Fruit fly (Drosophila melanogaster) whole organism, embryonic: ENCODE data around the gene CG1172.

Experiments used
- ATbp ChIP-seq: fragments of 200-800 bp; sonication (Bioruptor generic); optimal IDR thresholded peaks from 2 replicates; lab custom pipeline; 2017; ENCODE audit warnings: missing biosample characterization, mild to moderate bottlenecking, missing genetic modification characterization, missing genetic modification reagents
- Antp ChIP-seq: fragments of 200-800 bp; sonication (Bioruptor generic); optimal IDR thresholded peaks from 3 replicates; lab custom pipeline; 2016; ENCODE audit warnings: missing biosample characterization, missing genetic modification characterization
- Asciz ChIP-seq: fragments of 200-800 bp; sonication (Bioruptor generic); optimal IDR thresholded peaks from 2 replicates; lab custom pipeline; 2017; ENCODE audit warnings: missing biosample characterization, mild to moderate bottlenecking, missing genetic modification characterization, missing genetic modification reagents
- Bgb ChIP-seq: fragments of 200-800 bp; sonication (Bioruptor generic); IDR thresholded peaks from 2 replicates; pipeline ENCODE4 v1.3.6; 2022; ENCODE audit warnings: missing biosample characterization, missing genetic modification characterization; ENCODE audit not compliant: partially characterized antibody
- Blimp-1 ChIP-seq: fragments of 200-800 bp; sonication (Bioruptor generic); optimal IDR thresholded peaks from 3 replicates; lab custom pipeline; 2018; ENCODE audit warnings: missing biosample characterization, missing genetic modification characterization, mild to moderate bottlenecking, moderate library complexity, missing genetic modification reagents
- CG10209 ChIP-seq: fragments of 200-800 bp; sonication (Bioruptor generic); optimal IDR thresholded peaks from 3 replicates; lab custom pipeline; 2017; ENCODE audit warnings: missing biosample characterization, mild to moderate bottlenecking, missing genetic modification characterization, missing genetic modification reagents
- CG10431 ChIP-seq: fragments of 200-800 bp; sonication (Bioruptor generic); optimal IDR thresholded peaks from 3 replicates; lab custom pipeline; 2018; ENCODE audit warnings: missing biosample characterization, mild to moderate bottlenecking, missing genetic modification characterization
- CG11456 ChIP-seq: fragments of 200-800 bp; sonication (Bioruptor generic); IDR thresholded peaks from 3 replicates; pipeline ENCODE4 v1.3.6; 2022; ENCODE audit warnings: missing biosample characterization, missing genetic modification characterization
- CG12071 ChIP-seq: fragments of 200-800 bp; sonication (Bioruptor generic); optimal IDR thresholded peaks from 3 replicates; lab custom pipeline; 2018; ENCODE audit warnings: missing biosample characterization, mild to moderate bottlenecking, missing genetic modification characterization
- CG12942 ChIP-seq: fragments of 200-800 bp; sonication (Bioruptor generic); optimal IDR thresholded peaks from 3 replicates; lab custom pipeline; 2016; ENCODE audit warnings: missing biosample characterization, missing genetic modification characterization
- CG14014 ChIP-seq: fragments of 200-800 bp; sonication (Bioruptor generic); IDR thresholded peaks from 2 replicates; pipeline ENCODE4 v1.3.6; 2022; ENCODE audit warnings: missing biosample characterization, missing genetic modification characterization
- CG15269 ChIP-seq: fragments of 200-800 bp; sonication (Bioruptor generic); optimal IDR thresholded peaks from 2 replicates; lab custom pipeline; 2018; ENCODE audit warnings: missing biosample characterization, mild to moderate bottlenecking, missing genetic modification characterization, moderate library complexity
- CG31388 ChIP-seq: fragments of 200-800 bp; sonication (Bioruptor generic); optimal IDR thresholded peaks from 2 replicates; lab custom pipeline; 2016; ENCODE audit warnings: missing biosample characterization, missing genetic modification characterization
- CG32532 ChIP-seq: fragments of 200-800 bp; sonication (Bioruptor generic); IDR thresholded peaks from 2 replicates; pipeline ENCODE4 v1.3.6; 2022; ENCODE audit warnings: missing biosample characterization, missing genetic modification characterization
- CG34376 ChIP-seq: fragments of 200-800 bp; sonication (Bioruptor generic); optimal IDR thresholded peaks from 2 replicates; lab custom pipeline; 2018; ENCODE audit warnings: missing biosample characterization, mild to moderate bottlenecking, missing genetic modification characterization
- CG3726 ChIP-seq: fragments of 200-800 bp; sonication (Bioruptor generic); IDR thresholded peaks from 3 replicates; pipeline ENCODE4, ENCODE4 v1.3.6; 2022; ENCODE audit warnings: missing biosample characterization, missing genetic modification characterization
- CG4328 ChIP-seq: fragments of 200-800 bp; sonication (Bioruptor generic); optimal IDR thresholded peaks from 3 replicates; lab custom pipeline; 2017; ENCODE audit warnings: missing biosample characterization, missing genetic modification reagents, missing genetic modification characterization
- CG6689 ChIP-seq: fragments of 200-800 bp; sonication (Bioruptor generic); IDR thresholded peaks from 2 replicates; pipeline ENCODE4 v1.3.6; 2022; ENCODE audit warnings: missing biosample characterization, missing genetic modification characterization
- CG7556 ChIP-seq: fragments of 200-800 bp; sonication (Bioruptor generic); optimal IDR thresholded peaks from 2 replicates; lab custom pipeline; 2017; ENCODE audit warnings: missing biosample characterization, mild to moderate bottlenecking, missing genetic modification characterization
- CG7963 ChIP-seq: fragments of 200-800 bp; sonication (Bioruptor generic); IDR thresholded peaks from 3 replicates; pipeline ENCODE4 v1.3.6; 2022; ENCODE audit warnings: missing biosample characterization, missing genetic modification characterization; ENCODE audit not compliant: partially characterized antibody
- CG9609 ChIP-seq: fragments of 200-800 bp; sonication (Bioruptor generic); optimal IDR thresholded peaks from 3 replicates; lab custom pipeline; 2016; ENCODE audit warnings: missing biosample characterization, missing genetic modification characterization
- Dp ChIP-seq: fragments of 200-800 bp; sonication (Bioruptor generic); optimal IDR thresholded peaks from 2 replicates; lab custom pipeline; 2018; ENCODE audit warnings: missing biosample characterization, mild to moderate bottlenecking, missing genetic modification characterization, moderate library complexity
- Eip74EF ChIP-seq, 2 experiments: fragments of 200-800 bp in 1 of 2; fragments of >200 bp in 1 of 2; sonication (Bioruptor generic) in 1 of 2; optimal IDR thresholded peaks; 2 replicates each; lab custom pipeline; 2017 to 2019; ENCODE audit warnings: missing biosample characterization in 2 of 2, missing genetic modification characterization in 2 of 2, mild to moderate bottlenecking in 1 of 2, moderate library complexity in 1 of 2
- GATAe ChIP-seq: fragments of 200-800 bp; sonication (Bioruptor generic); conservative IDR thresholded peaks from 2 replicates; pipeline ENCODE4 v1.3.6; 2022; ENCODE audit warnings: missing biosample characterization, missing genetic modification characterization
- H15 ChIP-seq: fragments of 200-800 bp; sonication (Bioruptor generic); IDR thresholded peaks from 3 replicates; pipeline ENCODE4 v1.3.6; 2022; ENCODE audit warnings: missing biosample characterization, missing genetic modification characterization
- Hmx ChIP-seq: fragments of 200-800 bp; sonication (Bioruptor generic); optimal IDR thresholded peaks from 2 replicates; lab custom pipeline; 2016; ENCODE audit warnings: missing biosample characterization, missing genetic modification characterization
- Hr39 ChIP-seq: fragments of >200 bp; optimal IDR thresholded peaks from 2 replicates; lab custom pipeline; 2017
- Hr78 ChIP-seq, 2 experiments: fragments of 200-800 bp in 1 of 2; fragments of >200 bp in 1 of 2; sonication (Bioruptor generic) in 1 of 2; optimal IDR thresholded peaks; 2 replicates each; lab custom pipeline; 2017 to 2019; ENCODE audit warnings: missing biosample characterization in 2 of 2, missing genetic modification characterization in 2 of 2, mild to moderate bottlenecking in 1 of 2, moderate library complexity in 1 of 2
- Kr ChIP-seq: fragments of 200-800 bp; sonication (Bioruptor generic); optimal IDR thresholded peaks from 2 replicates; lab custom pipeline; 2017; ENCODE audit warnings: missing biosample characterization, mild to moderate bottlenecking, missing genetic modification characterization
- MBD-R2 ChIP-seq: fragments of 200-800 bp; sonication (Bioruptor generic); IDR thresholded peaks from 2 replicates; pipeline ENCODE4 v1.3.6; 2022; ENCODE audit warnings: missing biosample characterization, missing genetic modification characterization
- MTF-1 ChIP-seq: fragments of 200-800 bp; sonication (Bioruptor generic); optimal IDR thresholded peaks from 2 replicates; lab custom pipeline; 2018; ENCODE audit warnings: missing biosample characterization, mild to moderate bottlenecking, missing genetic modification characterization, borderline replicate concordance
- Myb ChIP-seq: fragments of 200-800 bp; sonication (Bioruptor generic); optimal IDR thresholded peaks from 2 replicates; lab custom pipeline; 2016; ENCODE audit warnings: missing biosample characterization, missing genetic modification characterization
- Oaz ChIP-seq: fragments of 200-800 bp; sonication (Bioruptor generic); IDR thresholded peaks from 2 replicates; pipeline ENCODE4 v1.3.6; 2022; ENCODE audit warnings: missing biosample characterization, missing genetic modification characterization
- Ravus ChIP-seq: fragments of 200-800 bp; sonication (Bioruptor generic); IDR thresholded peaks from 2 replicates; pipeline ENCODE4 v1.3.6; 2022; ENCODE audit warnings: missing biosample characterization, missing genetic modification characterization
- Ssrp ChIP-seq: fragments of 200-800 bp; sonication (Bioruptor generic); optimal IDR thresholded peaks from 2 replicates; lab custom pipeline; 2018; ENCODE audit warnings: missing biosample characterization, mild to moderate bottlenecking, missing genetic modification characterization, moderate library complexity
- YL-1 ChIP-seq: fragments of 200-800 bp; sonication (Bioruptor generic); optimal IDR thresholded peaks from 3 replicates; lab custom pipeline; 2017; ENCODE audit warnings: missing biosample characterization, mild to moderate bottlenecking, missing genetic modification characterization
- ara ChIP-seq: fragments of 200-800 bp; sonication (Bioruptor generic); IDR thresholded peaks from 2 replicates; pipeline ENCODE4 v1.3.6; 2022; ENCODE audit warnings: missing biosample characterization, missing genetic modification characterization
- az2 ChIP-seq: fragments of 200-800 bp; sonication (Bioruptor generic); optimal IDR thresholded peaks from 3 replicates; lab custom pipeline; 2016; ENCODE audit warnings: missing biosample characterization, missing genetic modification characterization
- cg ChIP-seq: fragments of 200-800 bp; sonication (Bioruptor generic); optimal IDR thresholded peaks from 3 replicates; lab custom pipeline; 2019; ENCODE audit warnings: missing biosample characterization, mild to moderate bottlenecking, missing genetic modification characterization, moderate library complexity
- cwo ChIP-seq: fragments of 200-800 bp; sonication (Bioruptor generic); optimal IDR thresholded peaks from 3 replicates; lab custom pipeline; 2017; ENCODE audit warnings: missing biosample characterization, missing genetic modification characterization, mild to moderate bottlenecking, moderate library complexity, missing genetic modification reagents
- dan ChIP-seq: fragments of 200-800 bp; sonication (Bioruptor generic); IDR thresholded peaks from 2 replicates; pipeline ENCODE4 v1.3.6; 2022; ENCODE audit warnings: missing biosample characterization, missing genetic modification characterization
- dpn ChIP-seq, 2 experiments: fragments of 200-800 bp; sonication (Bioruptor generic); optimal IDR thresholded peaks; 3 replicates each; lab custom pipeline; 2016; ENCODE audit warnings: missing biosample characterization in 2 of 2, missing genetic modification characterization in 2 of 2
- knrl ChIP-seq: fragments of 200-800 bp; sonication (Bioruptor generic); IDR thresholded peaks from 3 replicates; pipeline ENCODE4 v1.3.6; 2022; ENCODE audit warnings: missing biosample characterization, missing genetic modification characterization; ENCODE audit not compliant: partially characterized antibody
- lbe ChIP-seq: fragments of 200-800 bp; sonication (Bioruptor generic); optimal IDR thresholded peaks from 2 replicates; lab custom pipeline; 2016; ENCODE audit warnings: missing biosample characterization, mild to moderate bottlenecking, missing genetic modification characterization
- mld ChIP-seq: fragments of 200-800 bp; sonication (Bioruptor generic); IDR thresholded peaks from 3 replicates; pipeline ENCODE4 v1.3.6; 2022; ENCODE audit warnings: missing biosample characterization, missing genetic modification characterization; ENCODE audit not compliant: partially characterized antibody
- pho ChIP-seq: fragments of 200-800 bp; sonication (Bioruptor generic); optimal IDR thresholded peaks from 2 replicates; lab custom pipeline; 2016; ENCODE audit warnings: missing biosample characterization, missing genetic modification characterization
- repo ChIP-seq: fragments of 200-800 bp; sonication (Bioruptor generic); optimal IDR thresholded peaks from 2 replicates; lab custom pipeline; 2016; ENCODE audit warnings: missing biosample characterization, missing genetic modification characterization
- sens ChIP-seq: fragments of 200-800 bp; sonication (Bioruptor generic); peaks from one replicate; lab custom pipeline; 2016; ENCODE audit warnings: missing biosample characterization, missing genetic modification characterization
- tap ChIP-seq: fragments of 200-800 bp; optimal IDR thresholded peaks from 3 replicates; lab custom pipeline; 2019; ENCODE audit warnings: missing biosample characterization, mild to moderate bottlenecking, missing genetic modification characterization, moderate library complexity

The CG1172 gene

DNA sequence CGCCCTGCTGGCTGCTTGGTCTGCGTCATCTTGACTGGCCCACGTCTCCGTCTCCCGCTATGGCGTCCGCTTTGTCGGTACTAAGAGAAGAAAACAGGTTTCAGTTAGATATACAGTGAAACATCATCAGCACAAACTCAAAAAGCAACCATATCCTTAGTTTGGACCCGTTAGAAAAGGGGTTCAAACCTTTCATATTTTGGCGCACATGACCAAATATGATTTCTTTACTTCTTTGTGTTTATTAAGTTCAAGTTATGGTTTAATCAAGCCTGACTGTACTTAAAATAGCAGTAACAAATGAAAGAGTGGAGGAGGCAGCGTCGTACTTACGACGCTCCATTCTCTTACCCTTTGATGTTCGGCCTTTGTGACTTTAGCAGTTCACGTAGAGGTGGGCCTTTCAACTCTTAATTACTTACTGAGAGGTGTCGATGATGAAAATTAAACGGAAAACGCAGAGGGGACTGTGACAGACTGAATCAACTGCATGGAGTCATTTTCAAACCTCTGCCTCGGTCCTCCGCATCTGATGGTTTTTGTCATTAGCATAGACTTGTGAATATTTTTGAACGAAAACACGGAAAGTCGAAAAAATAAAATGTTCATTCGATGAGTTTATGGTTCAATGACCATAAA, 31.9 kb upstream of the CG1172 start (continued):
- TF ChIP-seq CG10431 (GFP tag; lab: Kevin White, UChicago) (no peak), CG7963 (no peak), Kr (GFP tag; lab: Kevin White, UChicago) (no peak), CG9609 (GFP tag; lab: Kevin White, UChicago) (peak; percentile 70), dpn (GFP tag; optimal IDR thresholded peaks at IDR 0.05; lab: Kevin White, UChicago) (peak; percentile 85 to 91), CG4328 (no peak), mld (0 out of 3 replicates have a peak, but pooled peaks have one; percentile 20), CG31388 (GFP tag; lab: Kevin White, UChicago) (peak; percentile 17), CG12071 (GFP tag; lab: Kevin White, UChicago) (peak; percentile 84), CG12942 (GFP tag; lab: Kevin White, UChicago) (peak; percentile 59), sens (GFP tag; lab: Kevin White, UChicago) (peak; percentile 95), Ravus (GFP tag; lab: Robert Waterston, UW) (peak; percentile 50; the same call in 1 of the 2 replicates), Dp (GFP tag; lab: Kevin White, UChicago) (no peak), ATbp (GFP tag; lab: Kevin White, UChicago) (peak; percentile 71), GATAe (GFP tag; lab: Robert Waterston, UW) (peak; percentile 39; the same call in 1 of the 2 replicates), Hr78 (GFP tag; optimal IDR thresholded peaks at IDR 0.05; lab: Kevin White, UChicago) (peak in 1 of 2 experiments; percentile 84), MTF-1 (peak; percentile 68), CG14014 (GFP tag; lab: Robert Waterston, UW) (peak; percentile 88), dan (GFP tag; lab: Robert Waterston, UW) (no peak), Asciz (peak; percentile 70), lbe (GFP tag; lab: Kevin White, UChicago) (peak; percentile 94), CG6689 (GFP tag; lab: Robert Waterston, UW) (peak; percentile 87), CG11456 (GFP tag; lab: Robert Waterston, UW) (peak; percentile 90), Blimp-1 (peak; percentile 80), az2 (GFP tag; lab: Kevin White, UChicago) (peak; percentile 80), YL-1 (no peak), CG3726 (GFP tag; lab: Robert Waterston, UW) (peak; percentile 79; the same call in 1 of the 3 replicates), CG7556 (GFP tag; lab: Kevin White, UChicago) (peak; percentile 74), Eip74EF (GFP tag; optimal IDR thresholded peaks at IDR 0.05; lab: Kevin White, UChicago) (peak in 1 of 2 experiments; percentile 77), tap (tag; lab: Kevin White, UChicago) (peak; percentile 83), MBD-R2 (GFP tag; lab: Robert Waterston, UW) (peak; percentile 56; the same call in 1 of the 2 replicates), H15 (GFP tag; lab: Robert Waterston, UW) (peak; percentile 82), Hr39 (no peak), pho (peak; percentile 82), Myb (GFP tag; lab: Kevin White, UChicago) (peak; percentile 63), cg (no peak), Hmx (GFP tag; lab: Kevin White, UChicago) (no peak), Bgb (no peak), knrl (GFP tag; lab: Robert Waterston, UW) (no peak), CG10209 (GFP tag; lab: Kevin White, UChicago) (peak; percentile 82), Antp (GFP tag; lab: Kevin White, UChicago) (peak; percentile 91), ara (peak; percentile 75; the same call in 1 of the 2 replicates), Ssrp (tag; lab: Kevin White, UChicago) (peak; percentile 72), CG15269 (peak; percentile 82), CG34376 (no peak), repo (GFP tag; lab: Kevin White, UChicago) (peak; percentile 71), Oaz (GFP tag; lab: Robert Waterston, UW) (peak; percentile 64), CG32532 (GFP tag; lab: Robert Waterston, UW) (peak; percentile 94), cwo (GFP tag; lab: Kevin White, UChicago) (peak; percentile 82)
